Worm (Caenorhabditis elegans) whole organism, L4 larva: ENCODE data around the gene F46C5.6.

Experiments
- daf-19 ChIP-seq: fragments of 200-800 bp; sonication (Bioruptor generic); conservative IDR thresholded peaks from 2 replicates; pipeline ENCODE4 v1.3.6; 2022; ENCODE audit warnings: missing genetic modification characterization, missing compliant biosample characterization
- nhr-28 ChIP-seq: fragments of 150-350 bp; optimal IDR thresholded peaks from 2 replicates; lab custom pipeline; 2014; ENCODE audit warnings: missing biosample characterization, missing genetic modification characterization

DNA sequence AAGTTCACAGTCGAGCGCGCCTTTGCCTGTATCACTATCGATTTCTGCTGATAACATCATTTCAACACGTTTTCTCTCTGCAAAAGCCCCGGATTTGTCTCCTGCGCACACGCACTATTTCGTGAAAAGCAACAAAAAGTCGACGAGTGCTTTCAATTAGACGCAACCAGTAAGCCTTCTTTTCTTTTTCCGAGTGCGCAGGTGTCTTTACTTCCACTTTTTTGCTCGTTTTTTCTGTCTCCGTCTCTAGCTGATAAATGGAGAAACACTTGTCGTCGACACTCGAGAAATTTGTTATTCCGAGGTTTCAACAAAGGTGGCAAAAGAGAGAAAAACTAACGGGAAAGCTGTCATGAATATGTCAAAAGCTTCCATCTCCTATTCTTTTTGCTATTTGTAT, 47.3 kb upstream of the F46C5.6 start:
- TF ChIP-seq daf-19: no peak
- TF ChIP-seq nhr-28 (tag; lab: Kevin White, UChicago): no peak
